Worm (Caenorhabditis elegans): ENCODE results near the gene sra-36.

DNA sequence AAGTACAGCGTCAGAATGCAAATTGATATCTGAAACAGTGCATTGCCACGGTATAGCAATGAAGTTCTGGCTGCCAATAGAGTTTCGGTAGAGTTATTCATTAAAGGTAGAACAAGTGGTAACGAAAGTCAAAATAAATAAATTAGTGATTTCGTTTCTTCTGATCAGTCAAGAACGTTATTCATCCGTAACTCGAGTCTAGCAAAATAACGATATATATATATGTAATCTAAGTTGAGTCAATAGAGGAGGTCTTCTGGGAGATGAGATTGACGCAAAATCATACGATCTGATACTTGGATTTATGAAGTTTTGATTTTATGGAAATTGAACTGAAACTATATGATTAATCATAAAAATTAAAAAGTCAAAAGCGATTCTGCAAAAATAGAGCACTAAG is 12.7 kb downstream of the sra-36 start, which contains the start of gene sra-35:
- TF ChIP-seq nhr-12 (tag; optimal IDR thresholded peaks at IDR 0.05) (no peak), nhr-85 (tag) (peak; percentile 21), snpc-4 (tag; optimal IDR thresholded peaks at IDR 0.05) (no peak), lin-15B (tag; optimal IDR thresholded peaks at IDR 0.05) (no peak), ama-1 (optimal IDR thresholded peaks at IDR 0.05) (no peak), zag-1 (tag; optimal IDR thresholded peaks at IDR 0.05) (no peak), lin-14 (GFP tag; optimal IDR thresholded peaks at IDR 0.05) (no peak), ztf-11 (tag; optimal IDR thresholded peaks at IDR 0.05) (no peak), mep-1 (tag; optimal IDR thresholded peaks at IDR 0.05) (no peak), unc-62 (GFP tag; optimal IDR thresholded peaks at IDR 0.05) (no peak), nhr-11 (tag; optimal IDR thresholded peaks at IDR 0.05) (no peak), ceh-82 (tag; optimal IDR thresholded peaks at IDR 0.05) (no peak), tbx-2 (tag; optimal IDR thresholded peaks at IDR 0.05) (no peak)
